Fruit fly (Drosophila melanogaster) whole organism, embryonic: ENCODE data around the gene Gr32a.
A peak's percentile ranks its signal among the peaks of the same experiment; 100 is the strongest.

Source experiments
- Atf-2 ChIP-seq: fragments of 200-800 bp; sonication (Bioruptor generic); optimal IDR thresholded peaks from 2 replicates; lab custom pipeline; 2016; ENCODE audit warnings: missing biosample characterization, missing genetic modification characterization
- Atf3 ChIP-seq: fragments of 200-800 bp; sonication (Bioruptor generic); optimal IDR thresholded peaks from 3 replicates; lab custom pipeline; 2016; ENCODE audit warnings: missing biosample characterization, missing genetic modification characterization
- Bteb2 ChIP-seq: fragments of 200-800 bp; sonication (Bioruptor generic); optimal IDR thresholded peaks from 2 replicates; lab custom pipeline; 2016; ENCODE audit warnings: missing biosample characterization, missing genetic modification characterization
- CG10431 ChIP-seq: fragments of 200-800 bp; sonication (Bioruptor generic); optimal IDR thresholded peaks from 3 replicates; lab custom pipeline; 2018; ENCODE audit warnings: missing biosample characterization, mild to moderate bottlenecking, missing genetic modification characterization
- CG10654 ChIP-seq: fragments of 200-800 bp; sonication (Bioruptor generic); optimal IDR thresholded peaks from 2 replicates; lab custom pipeline; 2016; ENCODE audit warnings: missing biosample characterization, missing genetic modification characterization
- CG1233 ChIP-seq: fragments of 200-800 bp; sonication (Bioruptor generic); optimal IDR thresholded peaks from 4 replicates; lab custom pipeline; 2018; ENCODE audit warnings: missing biosample characterization, mild to moderate bottlenecking, missing genetic modification characterization
- CG15696 ChIP-seq: fragments of 200-800 bp; sonication (Bioruptor generic); optimal IDR thresholded peaks from 2 replicates; lab custom pipeline; 2019; ENCODE audit warnings: missing biosample characterization, mild to moderate bottlenecking, missing genetic modification characterization, moderate library complexity
- CG17186 ChIP-seq: fragments of 200-800 bp; sonication (Bioruptor generic); optimal IDR thresholded peaks from 3 replicates; lab custom pipeline; 2017; ENCODE audit warnings: missing biosample characterization, missing genetic modification reagents, missing genetic modification characterization
- CG17328 ChIP-seq: fragments of 200-800 bp; sonication (Bioruptor generic); IDR thresholded peaks from 2 replicates; pipeline ENCODE4 v1.3.6; 2022; ENCODE audit warnings: missing biosample characterization, missing genetic modification characterization
- CG17568 ChIP-seq: fragments of 200-800 bp; sonication (Bioruptor generic); optimal IDR thresholded peaks from 2 replicates; lab custom pipeline; 2018; ENCODE audit warnings: missing biosample characterization, mild to moderate bottlenecking, missing genetic modification characterization, moderate library complexity
- CG17829 ChIP-seq: fragments of 200-800 bp; optimal IDR thresholded peaks from 2 replicates; lab custom pipeline; 2019; ENCODE audit warnings: missing biosample characterization, mild to moderate bottlenecking, missing genetic modification characterization, moderate library complexity
- CG2199 ChIP-seq: fragments of 200-800 bp; sonication (Bioruptor generic); IDR thresholded peaks from 3 replicates; pipeline ENCODE4 v1.3.6; 2022; ENCODE audit warnings: missing biosample characterization, missing genetic modification characterization
- CG31441 ChIP-seq: fragments of 200-800 bp; sonication (Bioruptor generic); IDR thresholded peaks from 2 replicates; pipeline ENCODE4 v1.3.6; 2022; ENCODE audit warnings: missing biosample characterization, missing genetic modification characterization
- CG33213 ChIP-seq: fragments of 200-800 bp; sonication (Bioruptor generic); optimal IDR thresholded peaks from 3 replicates; lab custom pipeline; 2016; ENCODE audit warnings: missing biosample characterization, missing genetic modification characterization
- CG42726 ChIP-seq: fragments of 200-800 bp; sonication (Bioruptor generic); IDR thresholded peaks from 2 replicates; pipeline ENCODE4 v1.3.6; 2022; ENCODE audit warnings: missing biosample characterization, missing genetic modification characterization; ENCODE audit not compliant: partially characterized antibody
- CG7839 ChIP-seq: fragments of 200-800 bp; sonication (Bioruptor generic); optimal IDR thresholded peaks from 3 replicates; lab custom pipeline; 2018; ENCODE audit warnings: missing biosample characterization, mild to moderate bottlenecking, missing genetic modification characterization, moderate library complexity
- CG8924 ChIP-seq: fragments of 200-800 bp; optimal IDR thresholded peaks from 3 replicates; lab custom pipeline; 2019; ENCODE audit warnings: missing biosample characterization, mild to moderate bottlenecking, missing genetic modification characterization, moderate library complexity
- CG9215 ChIP-seq: fragments of 200-800 bp; sonication (Bioruptor generic); IDR thresholded peaks from 2 replicates; pipeline ENCODE4 v1.3.6; 2022; ENCODE audit warnings: missing biosample characterization, missing genetic modification characterization
- CG9609 ChIP-seq: fragments of 200-800 bp; sonication (Bioruptor generic); optimal IDR thresholded peaks from 3 replicates; lab custom pipeline; 2016; ENCODE audit warnings: missing biosample characterization, missing genetic modification characterization
- CG9727 ChIP-seq: fragments of 200-800 bp; sonication (Bioruptor generic); optimal IDR thresholded peaks from 3 replicates; lab custom pipeline; 2017; ENCODE audit warnings: missing biosample characterization, mild to moderate bottlenecking, missing genetic modification characterization
- CG9797 ChIP-seq: fragments of 200-800 bp; sonication (Bioruptor generic); optimal IDR thresholded peaks from 3 replicates; lab custom pipeline; 2018; ENCODE audit warnings: missing biosample characterization, mild to moderate bottlenecking, missing genetic modification characterization
- CTCF ChIP-seq: fragments of 200-800 bp; sonication (Bioruptor generic); optimal IDR thresholded peaks from 2 replicates; lab custom pipeline; 2017; ENCODE audit warnings: missing biosample characterization, mild to moderate bottlenecking, missing genetic modification characterization, moderate library complexity
- CrebB ChIP-seq: fragments of 200-800 bp; sonication (Bioruptor generic); optimal IDR thresholded peaks from 3 replicates; lab custom pipeline; 2018; ENCODE audit warnings: missing biosample characterization, mild to moderate bottlenecking, missing genetic modification characterization
- Dfd ChIP-seq, 2 experiments: fragments of >200 bp; optimal IDR thresholded peaks; 2 replicates each; lab custom pipeline; 2017; ENCODE audit warnings: missing biosample characterization in 2 of 2, missing genetic modification characterization in 2 of 2
- ERR ChIP-seq: fragments of 200-800 bp; sonication (Bioruptor generic); optimal IDR thresholded peaks from 2 replicates; lab custom pipeline; 2016; ENCODE audit warnings: missing biosample characterization, missing genetic modification characterization
- Fer3 ChIP-seq: fragments of 200-800 bp; sonication (Bioruptor generic); optimal IDR thresholded peaks from 2 replicates; lab custom pipeline; 2018; ENCODE audit warnings: missing biosample characterization, mild to moderate bottlenecking, missing genetic modification characterization, moderate library complexity
- Gug ChIP-seq: fragments of 200-800 bp; sonication (Bioruptor generic); IDR thresholded peaks from 4 replicates; pipeline ENCODE4 v1.3.6; 2022; ENCODE audit warnings: missing biosample characterization, missing genetic modification characterization
- HLH54F ChIP-seq: fragments of 200-800 bp; sonication (Bioruptor generic); optimal IDR thresholded peaks from 3 replicates; lab custom pipeline; 2016; ENCODE audit warnings: missing biosample characterization, missing genetic modification characterization
- Mes4 ChIP-seq: fragments of 200-800 bp; sonication (Bioruptor generic); optimal IDR thresholded peaks from 2 replicates; lab custom pipeline; 2016; ENCODE audit warnings: missing biosample characterization, missing genetic modification characterization
- br ChIP-seq: fragments of >200 bp; optimal IDR thresholded peaks from 2 replicates; lab custom pipeline; 2017
- cad ChIP-seq: fragments of >200 bp; optimal IDR thresholded peaks from 2 replicates; lab custom pipeline; 2017; ENCODE audit warnings: missing biosample characterization, missing genetic modification characterization
- ci ChIP-seq: fragments of 200-800 bp; sonication (Bioruptor generic); IDR thresholded peaks from 3 replicates; pipeline ENCODE4 v1.3.6; 2022; ENCODE audit warnings: missing biosample characterization, missing genetic modification characterization
- crc ChIP-seq: fragments of 200-800 bp; sonication (Bioruptor generic); optimal IDR thresholded peaks from 2 replicates; lab custom pipeline; 2016; ENCODE audit warnings: missing biosample characterization, missing genetic modification characterization
- dimm ChIP-seq: fragments of 200-800 bp; sonication (Bioruptor generic); IDR thresholded peaks from 2 replicates; pipeline ENCODE4 v1.3.6; 2022; ENCODE audit warnings: missing biosample characterization, missing genetic modification characterization
- ewg ChIP-seq: fragments of 200-800 bp; sonication (Bioruptor generic); optimal IDR thresholded peaks from 3 replicates; lab custom pipeline; 2017; ENCODE audit warnings: mild to moderate bottlenecking, missing biosample characterization, missing genetic modification reagents, missing genetic modification characterization
- exex ChIP-seq: fragments of 200-800 bp; sonication (Bioruptor generic); optimal IDR thresholded peaks from 4 replicates; lab custom pipeline; 2018; ENCODE audit warnings: missing biosample characterization, mild to moderate bottlenecking, missing genetic modification characterization, moderate library complexity
- gfzf ChIP-seq: fragments of 200-800 bp; sonication (Bioruptor generic); optimal IDR thresholded peaks from 2 replicates; lab custom pipeline; 2016; ENCODE audit warnings: missing biosample characterization, mild to moderate bottlenecking, missing genetic modification characterization, moderate library complexity
- h ChIP-seq: fragments of >200 bp; optimal IDR thresholded peaks from 2 replicates; lab custom pipeline; 2017
- hbn ChIP-seq: fragments of 200-800 bp; sonication (Bioruptor generic); IDR thresholded peaks from 2 replicates; pipeline ENCODE4 v1.3.6; 2022; ENCODE audit warnings: missing biosample characterization, missing genetic modification characterization; ENCODE audit not compliant: partially characterized antibody
- kah ChIP-seq: fragments of 200-800 bp; sonication (Bioruptor generic); optimal IDR thresholded peaks from 2 replicates; lab custom pipeline; 2018; ENCODE audit warnings: missing biosample characterization, mild to moderate bottlenecking, missing genetic modification characterization
- lbe ChIP-seq: fragments of 200-800 bp; sonication (Bioruptor generic); optimal IDR thresholded peaks from 2 replicates; lab custom pipeline; 2016; ENCODE audit warnings: missing biosample characterization, mild to moderate bottlenecking, missing genetic modification characterization
- lola ChIP-seq, 3 experiments: fragments of >200 bp in 2 of 3; fragments of 200-800 bp in 1 of 3; sonication (Bioruptor generic) in 1 of 3; optimal IDR thresholded peaks; 2 replicates each; lab custom pipeline; 2017 to 2019; ENCODE audit warnings: missing biosample characterization in 3 of 3, missing genetic modification characterization in 3 of 3, mild to moderate bottlenecking in 1 of 3, moderate library complexity in 1 of 3
- maf-S ChIP-seq: fragments of 200-800 bp; sonication (Bioruptor generic); optimal IDR thresholded peaks from 2 replicates; lab custom pipeline; 2016; ENCODE audit warnings: missing biosample characterization, missing genetic modification characterization
- nom ChIP-seq: fragments of 200-800 bp; sonication (Bioruptor generic); optimal IDR thresholded peaks from 2 replicates; lab custom pipeline; 2017; ENCODE audit warnings: missing biosample characterization, missing genetic modification characterization, mild to moderate bottlenecking, moderate library complexity, missing genetic modification reagents
- psq ChIP-seq: fragments of 200-800 bp; sonication (Bioruptor generic); optimal IDR thresholded peaks from 2 replicates; lab custom pipeline; 2017; ENCODE audit warnings: missing biosample characterization, missing genetic modification characterization
- sc ChIP-seq, 3 experiments: fragments of >200 bp in 2 of 3; fragments of 200-800 bp in 1 of 3; sonication (Bioruptor generic) in 1 of 3; optimal IDR thresholded peaks; 2 replicates in 2 of 3; 3 replicates in 1 of 3; lab custom pipeline; 2017; ENCODE audit warnings: mild to moderate bottlenecking in 1 of 3, missing biosample characterization in 1 of 3, missing genetic modification characterization in 1 of 3, missing genetic modification reagents in 1 of 3
- sisA ChIP-seq: fragments of 200-800 bp; sonication (Bioruptor generic); IDR thresholded peaks from 2 replicates; pipeline ENCODE4 v1.3.6; 2022; ENCODE audit warnings: missing biosample characterization, missing genetic modification characterization
- slp2 ChIP-seq: fragments of 200-800 bp; sonication (Bioruptor generic); optimal IDR thresholded peaks from 2 replicates; lab custom pipeline; 2016; ENCODE audit warnings: missing biosample characterization, missing genetic modification characterization
- sna ChIP-seq: fragments of 200-800 bp; sonication (Bioruptor generic); IDR thresholded peaks from 2 replicates; pipeline ENCODE4 v1.3.6; 2022; ENCODE audit warnings: missing biosample characterization, missing genetic modification characterization; ENCODE audit not compliant: partially characterized antibody
- ttk ChIP-seq: fragments of 200-800 bp; sonication (Bioruptor generic); IDR thresholded peaks from 2 replicates; pipeline ENCODE4 v2.1.2; 2022; ENCODE audit warnings: missing biosample characterization, missing genetic modification characterization
- tx ChIP-seq: fragments of 200-800 bp; sonication (Bioruptor generic); optimal IDR thresholded peaks from 2 replicates; lab custom pipeline; 2016; ENCODE audit warnings: missing biosample characterization, missing genetic modification characterization
- z ChIP-seq: fragments of 200-800 bp; sonication (Bioruptor generic); IDR thresholded peaks from 3 replicates; pipeline ENCODE4 v1.3.6; 2022; ENCODE audit warnings: missing biosample characterization, missing genetic modification characterization

Gene Gr32a

dm6 chr2L:11066887-11067459 lies 46.8 kb upstream of the Gr32a start, which contains the start of gene Samuel (continued):
- TF ChIP-seq CG7839 (tag; lab: Kevin White, UChicago), result no peak
- TF ChIP-seq Mes4 (GFP tag; lab: Kevin White, UChicago), result no peak
- no peak for TF ChIP-seq sc (optimal IDR thresholded peaks at IDR 0.05; lab: Kevin White, UChicago)
- no peak for TF ChIP-seq sc (GFP tag; optimal IDR thresholded peaks at IDR 0.05; lab: Kevin White, UChicago)
- peak; percentile 23; the same call in 1 of the 3 replicates for TF ChIP-seq z
- TF ChIP-seq h (lab: Kevin White, UChicago), result no peak
- 0 out of 3 replicates have a peak, but pooled peaks have one; percentile 60 for TF ChIP-seq ci
- no peak for TF ChIP-seq ewg
- TF ChIP-seq psq (GFP tag; lab: Kevin White, UChicago), result no peak
- TF ChIP-seq Bteb2 (GFP tag; lab: Kevin White, UChicago), result no peak
- no peak for TF ChIP-seq CG10431
- TF ChIP-seq Atf3 (GFP tag; lab: Kevin White, UChicago), result no peak
- no peak for TF ChIP-seq Dfd (GFP tag; optimal IDR thresholded peaks at IDR 0.05; lab: Kevin White, UChicago)
- peak; percentile 85 for TF ChIP-seq kah
- peak; percentile 10; the same call in 1 of the 2 replicates for TF ChIP-seq CG31441 (GFP tag; lab: Robert Waterston, UW)
- no peak for TF ChIP-seq Atf-2 (GFP tag; lab: Kevin White, UChicago)
- no peak for TF ChIP-seq HLH54F
- TF ChIP-seq CG8924, result no peak
- no peak for TF ChIP-seq Gug (GFP tag; lab: Robert Waterston, UW)
- no peak for TF ChIP-seq CG17328 (GFP tag; lab: Robert Waterston, UW)
- TF ChIP-seq maf-S (GFP tag; lab: Kevin White, UChicago), result no peak
- no peak for TF ChIP-seq Fer3 (tag; lab: Kevin White, UChicago)
- TF ChIP-seq exex, result peak; percentile 61
- TF ChIP-seq sisA (GFP tag; lab: Robert Waterston, UW), result no peak
- TF ChIP-seq CTCF, result no peak
- TF ChIP-seq dimm, result no peak
- peak; percentile 77 for TF ChIP-seq nom (GFP tag; lab: Kevin White, UChicago)
- TF ChIP-seq slp2, result no peak
- TF ChIP-seq CG9797, result no peak
- TF ChIP-seq cad, result no peak
- TF ChIP-seq CG17829 (tag; lab: Kevin White, UChicago), result no peak
- TF ChIP-seq CG9215 (GFP tag; lab: Robert Waterston, UW), result no peak
- TF ChIP-seq CG17568 (GFP tag; lab: Kevin White, UChicago), result peak; percentile 45
- no peak for TF ChIP-seq crc (GFP tag; lab: Kevin White, UChicago)
- 0 out of 2 replicates have a peak, but pooled peaks have one; percentile 26 for TF ChIP-seq sna (GFP tag; lab: Robert Waterston, UW)
- TF ChIP-seq CG2199, result peak; percentile 22; the same call in 2 of the 3 replicates
- TF ChIP-seq CG10654 (GFP tag; lab: Kevin White, UChicago), result no peak
- TF ChIP-seq lola (GFP tag; optimal IDR thresholded peaks at IDR 0.05; lab: Kevin White, UChicago), result no peak
- no peak for TF ChIP-seq hbn
- TF ChIP-seq CG15696, result no peak
- no peak for TF ChIP-seq CG33213 (GFP tag; lab: Kevin White, UChicago)
- no peak for TF ChIP-seq CG42726 (GFP tag; lab: Robert Waterston, UW)
- TF ChIP-seq br (lab: Kevin White, UChicago), result no peak
- no peak for TF ChIP-seq CG9609 (GFP tag; lab: Kevin White, UChicago)
- no peak for TF ChIP-seq ttk (GFP tag; lab: Robert Waterston, UW)
- TF ChIP-seq CrebB (tag; lab: Kevin White, UChicago), result no peak
- TF ChIP-seq CG17186 (GFP tag; lab: Kevin White, UChicago), result no peak
- no peak for TF ChIP-seq CG9727 (GFP tag; lab: Kevin White, UChicago)
- no peak for TF ChIP-seq gfzf (GFP tag; lab: Kevin White, UChicago)
- TF ChIP-seq ERR (GFP tag; lab: Kevin White, UChicago), result no peak
- TF ChIP-seq lbe, result peak; percentile 65
- no peak for TF ChIP-seq CG1233
- TF ChIP-seq tx, result no peak
